Worm (Caenorhabditis elegans) whole organism, midembryonic: Measurements from ENCODE around the gene gbas-1.

Experiments used
- T22C8.4 ChIP-seq: fragments of 200-800 bp; sonication (Bioruptor generic); IDR thresholded peaks from 2 replicates; pipeline ENCODE4 v1.3.6; 2022; ENCODE audit warnings: missing genetic modification characterization, missing compliant biosample characterization
- cog-1 ChIP-seq: sonication (generic microtip); optimal IDR thresholded peaks from 2 replicates; lab custom pipeline; 2016; ENCODE audit warnings: missing genetic modification characterization, missing compliant biosample characterization
- flt-1 ChIP-seq: fragments of 200-800 bp; sonication (Bioruptor generic); IDR thresholded peaks from 2 replicates; pipeline ENCODE4 v1.3.6; 2022; ENCODE audit warnings: missing genetic modification characterization, missing compliant biosample characterization
- klf-2 ChIP-seq: fragments of 200-800 bp; sonication (Bioruptor generic); conservative IDR thresholded peaks from 2 replicates; pipeline ENCODE4 v1.3.6; 2022; ENCODE audit warnings: missing genetic modification reagents, missing genetic modification characterization, missing compliant biosample characterization
- med-1 ChIP-seq: sonication (generic microtip); optimal IDR thresholded peaks from 2 replicates; lab custom pipeline; 2017; ENCODE audit warnings: missing genetic modification characterization, mild to moderate bottlenecking, missing compliant biosample characterization, antibody characterized with exemption, missing genetic modification reagents; ENCODE audit not compliant: insufficient read depth
- ref-1 ChIP-seq: fragments of 200-800 bp; sonication (Bioruptor generic); conservative IDR thresholded peaks from 2 replicates; pipeline ENCODE4 v1.3.6; 2022; ENCODE audit warnings: missing genetic modification reagents, missing genetic modification characterization, missing compliant biosample characterization
- tab-1 ChIP-seq: fragments of 200-800 bp; sonication (Bioruptor generic); IDR thresholded peaks from 2 replicates; pipeline ENCODE4 v1.3.6; 2022; ENCODE audit warnings: missing genetic modification characterization, missing compliant biosample characterization
- ztf-23 ChIP-seq: fragments of 200-800 bp; sonication (Bioruptor generic); IDR thresholded peaks from 2 replicates; pipeline ENCODE4 v1.3.6; 2022; ENCODE audit warnings: missing genetic modification reagents, missing genetic modification characterization, missing compliant biosample characterization
- ztf-29 ChIP-seq: fragments of 200-800 bp; sonication (Bioruptor generic); IDR thresholded peaks from 2 replicates; pipeline ENCODE4 v1.3.6; 2022; ENCODE audit warnings: missing genetic modification reagents, missing genetic modification characterization, missing compliant biosample characterization

gbas-1 gene

ce11 chrII:2504431-2504928 lies at the start of gene gbas-1:
TSS of gene gbas-1 (plus strand) at chrII:2504878.
- no peak for TF ChIP-seq flt-1 (GFP tag; lab: Robert Waterston, UW)
- TF ChIP-seq ztf-23 (GFP tag; lab: Robert Waterston, UW), result no peak
- no peak for TF ChIP-seq klf-2 (GFP tag; lab: Robert Waterston, UW)
- no peak for TF ChIP-seq tab-1 (GFP tag; lab: Robert Waterston, UW)
- no peak for TF ChIP-seq med-1 (GFP tag; lab: Kevin White, UChicago)
- no peak for TF ChIP-seq cog-1 (tag; lab: Kevin White, UChicago)
- TF ChIP-seq ref-1 (GFP tag; lab: Robert Waterston, UW), result no peak
- no peak for TF ChIP-seq T22C8.4 (GFP tag; lab: Robert Waterston, UW)
- no peak for TF ChIP-seq ztf-29 (GFP tag; lab: Robert Waterston, UW)

DNA sequence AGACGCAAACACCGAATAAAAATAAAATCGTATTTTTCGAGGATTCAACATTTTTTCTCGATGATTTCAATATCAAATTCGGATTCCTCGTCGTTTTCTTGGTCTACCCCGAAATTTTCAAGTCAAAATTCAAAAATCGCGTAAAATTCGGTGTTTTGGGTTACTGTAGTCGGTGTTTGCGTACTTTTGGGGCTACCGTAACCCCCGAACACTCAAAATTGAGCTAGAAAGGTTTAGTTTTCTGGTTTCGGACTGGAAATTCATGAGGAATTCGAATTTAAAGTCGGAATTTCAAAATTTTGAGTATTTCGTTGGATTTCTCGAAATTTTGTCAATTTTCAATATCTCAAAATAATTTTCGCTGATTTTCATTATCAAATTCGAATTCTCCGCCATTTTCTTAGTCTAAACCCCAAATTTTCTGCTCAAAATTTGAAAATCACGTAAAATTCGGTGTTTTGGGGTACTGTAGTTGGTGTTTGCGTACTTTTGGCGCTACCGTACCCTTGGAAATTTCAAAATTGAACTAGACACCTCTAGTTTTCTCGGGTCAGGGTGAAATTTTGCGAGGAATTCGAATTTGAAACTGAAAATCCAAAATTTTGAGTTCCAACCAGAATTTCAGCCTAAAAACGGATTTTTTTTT lies 48.6 kb upstream of the gbas-1 start:
- TF ChIP-seq ztf-23 (GFP tag; lab: Robert Waterston, UW) (no peak), ref-1 (GFP tag; lab: Robert Waterston, UW) (no peak), klf-2 (GFP tag; lab: Robert Waterston, UW) (no peak), cog-1 (tag; lab: Kevin White, UChicago) (no peak), med-1 (GFP tag; lab: Kevin White, UChicago) (no peak), flt-1 (GFP tag; lab: Robert Waterston, UW) (no peak), tab-1 (GFP tag; lab: Robert Waterston, UW) (no peak), T22C8.4 (GFP tag; lab: Robert Waterston, UW) (no peak), ztf-29 (GFP tag; lab: Robert Waterston, UW) (no peak)

ce11 chrII:2456973-2457372 lies 47.7 kb upstream of the gbas-1 start:
- no peak for TF ChIP-seq klf-2 (GFP tag; lab: Robert Waterston, UW)
- TF ChIP-seq med-1 (GFP tag; lab: Kevin White, UChicago), result no peak
- no peak for TF ChIP-seq T22C8.4 (GFP tag; lab: Robert Waterston, UW)
- no peak for TF ChIP-seq ztf-23 (GFP tag; lab: Robert Waterston, UW)

ce11 chrII:2458881-2459280 lies 45.8 kb upstream of the gbas-1 start, which contains the start of gene pqn-42:
TSS of gene pqn-42 (minus strand) at chrII:2458981.
- TF ChIP-seq tab-1 (GFP tag; lab: Robert Waterston, UW) (no peak), ztf-29 (GFP tag; lab: Robert Waterston, UW) (no peak), klf-2 (GFP tag; lab: Robert Waterston, UW) (no peak), ztf-23 (GFP tag; lab: Robert Waterston, UW) (no peak), ref-1 (GFP tag; lab: Robert Waterston, UW) (no peak), T22C8.4 (GFP tag; lab: Robert Waterston, UW) (no peak), cog-1 (tag; lab: Kevin White, UChicago) (no peak), med-1 (GFP tag; lab: Kevin White, UChicago) (no peak), flt-1 (GFP tag; lab: Robert Waterston, UW) (no peak)

ce11 chrII:2468885-2469284 lies 35.8 kb upstream of the gbas-1 start:
- TF ChIP-seq T22C8.4 (GFP tag; lab: Robert Waterston, UW) (peak; percentile 70), med-1 (GFP tag; lab: Kevin White, UChicago) (no peak)

DNA sequence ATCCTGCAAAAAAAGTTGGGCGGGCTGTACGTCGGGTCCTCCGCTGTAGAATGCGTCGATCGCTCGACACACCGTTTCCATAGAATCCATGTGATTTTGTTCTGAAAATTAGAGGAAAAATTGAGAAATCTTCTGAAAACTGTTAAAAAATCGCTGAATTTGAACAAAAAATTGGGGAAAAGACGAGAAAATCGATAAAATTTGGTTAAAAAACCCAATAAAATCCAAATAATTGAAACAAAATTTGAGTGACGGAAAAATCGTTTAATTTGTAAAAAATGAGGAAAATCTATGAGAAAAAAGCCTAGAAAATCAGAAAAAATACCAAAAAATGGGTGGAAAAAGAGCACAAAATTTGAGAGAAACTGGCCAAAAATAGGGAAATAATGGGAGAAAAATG lies 31.4 kb upstream of the gbas-1 start, which contains the start of gene tsr-1:
TSS of gene tsr-1 (minus strand) at position 101 of the 400 bp plus-strand sequence.
- TF ChIP-seq med-1 (GFP tag; lab: Kevin White, UChicago), result no peak
- no peak for TF ChIP-seq flt-1 (GFP tag; lab: Robert Waterston, UW)
- no peak for TF ChIP-seq klf-2 (GFP tag; lab: Robert Waterston, UW)
- no peak for TF ChIP-seq ref-1 (GFP tag; lab: Robert Waterston, UW)
- TF ChIP-seq T22C8.4 (GFP tag; lab: Robert Waterston, UW), result no peak
- TF ChIP-seq tab-1 (GFP tag; lab: Robert Waterston, UW), result no peak
- no peak for TF ChIP-seq ztf-29 (GFP tag; lab: Robert Waterston, UW)
- no peak for TF ChIP-seq cog-1 (tag; lab: Kevin White, UChicago)
- no peak for TF ChIP-seq ztf-23 (GFP tag; lab: Robert Waterston, UW)

DNA sequence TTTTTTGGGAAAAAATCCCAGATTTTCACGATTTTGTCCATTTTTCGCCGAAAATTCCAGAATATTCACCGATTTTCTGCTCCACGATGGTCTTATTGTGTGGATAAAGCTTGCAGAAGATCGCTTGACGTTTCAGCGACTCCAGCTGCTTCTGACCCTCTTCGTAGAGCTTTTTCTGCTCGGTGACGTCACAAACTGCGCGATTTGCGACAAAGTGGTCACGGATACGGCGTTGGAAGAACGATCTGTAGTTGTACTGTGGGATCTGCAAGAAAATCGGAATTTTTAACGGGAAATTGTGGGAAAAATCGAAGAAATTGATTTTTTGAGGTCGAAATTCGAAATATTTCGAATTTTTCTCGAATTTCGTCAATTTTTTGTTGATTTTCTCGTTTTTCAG lies 26.1 kb upstream of the gbas-1 start, which contains the start of gene mnat-1:
TSS of gene mnat-1 (minus strand) at position 101 of the 400 bp plus-strand sequence.
- TF ChIP-seq ref-1 (GFP tag; lab: Robert Waterston, UW), result no peak

ce11 chrII:2479047-2479446 lies 25.6 kb upstream of the gbas-1 start, which contains the start of gene F53G2.12:
TSS of gene F53G2.12 (minus strand) at chrII:2479090.
- no peak for TF ChIP-seq ref-1 (GFP tag; lab: Robert Waterston, UW)
- no peak for TF ChIP-seq T22C8.4 (GFP tag; lab: Robert Waterston, UW)
- TF ChIP-seq med-1 (GFP tag; lab: Kevin White, UChicago), result no peak
- TF ChIP-seq flt-1 (GFP tag; lab: Robert Waterston, UW), result no peak
- no peak for TF ChIP-seq ztf-23 (GFP tag; lab: Robert Waterston, UW)
- no peak for TF ChIP-seq klf-2 (GFP tag; lab: Robert Waterston, UW)
- no peak for TF ChIP-seq cog-1 (tag; lab: Kevin White, UChicago)
- TF ChIP-seq ztf-29 (GFP tag; lab: Robert Waterston, UW), result no peak

ce11 chrII:2480099-2480498 lies 24.6 kb upstream of the gbas-1 start, which contains the start of gene F53G2.3:
TSS of gene F53G2.3 (plus strand) at chrII:2480399.
- TF ChIP-seq klf-2 (GFP tag; lab: Robert Waterston, UW), result no peak
- TF ChIP-seq ztf-29 (GFP tag; lab: Robert Waterston, UW), result no peak
- no peak for TF ChIP-seq ztf-23 (GFP tag; lab: Robert Waterston, UW)
- TF ChIP-seq tab-1 (GFP tag; lab: Robert Waterston, UW), result no peak
- no peak for TF ChIP-seq med-1 (GFP tag; lab: Kevin White, UChicago)
- TF ChIP-seq flt-1 (GFP tag; lab: Robert Waterston, UW), result no peak
- no peak for TF ChIP-seq T22C8.4 (GFP tag; lab: Robert Waterston, UW)
